Worm (Caenorhabditis elegans) whole organism, late embryonic: ENCODE data around the gene fbxa-59.

Experiments
- F13H6.1 ChIP-seq: sonication (generic microtip); optimal IDR thresholded peaks from 2 replicates; lab custom pipeline; 2016; ENCODE audit warnings: missing genetic modification characterization, missing compliant biosample characterization
- T23F11.4 ChIP-seq: fragments of 200-800 bp; sonication (Bioruptor generic); optimal IDR thresholded peaks from 2 replicates; lab custom pipeline; 2018; ENCODE audit warnings: mild to moderate bottlenecking, missing genetic modification characterization, missing compliant biosample characterization
- ama-1 ChIP-seq: fragments of 150-350 bp; optimal IDR thresholded peaks from 2 replicates; lab custom pipeline; 2014
- ceh-14 ChIP-seq: sonication (generic microtip); optimal IDR thresholded peaks from 2 replicates; lab custom pipeline; 2016; ENCODE audit warnings: missing genotype, missing genetic modification characterization, missing compliant biosample characterization
- ceh-19 ChIP-seq: fragments of 200-800 bp; sonication (Bioruptor generic); optimal IDR thresholded peaks from 2 replicates; lab custom pipeline; 2018; ENCODE audit warnings: mild to moderate bottlenecking, missing genetic modification characterization, missing compliant biosample characterization
- ceh-30 ChIP-seq: fragments of 150-350 bp; optimal IDR thresholded peaks from 2 replicates; lab custom pipeline; 2014; ENCODE audit warnings: missing biosample characterization, missing genetic modification characterization
- ceh-31 ChIP-seq: sonication (generic microtip); optimal IDR thresholded peaks from 2 replicates; lab custom pipeline; 2016; ENCODE audit warnings: missing genetic modification characterization, missing compliant biosample characterization
- ceh-34 ChIP-seq: sonication (generic microtip); optimal IDR thresholded peaks from 2 replicates; lab custom pipeline; 2016; ENCODE audit warnings: mild to moderate bottlenecking, missing genetic modification characterization, missing compliant biosample characterization
- ceh-45 ChIP-seq: fragments of 200-800 bp; sonication (Bioruptor generic); IDR thresholded peaks from 2 replicates; pipeline ENCODE4 v1.3.6; 2022; ENCODE audit warnings: missing genetic modification reagents, missing genetic modification characterization, missing compliant biosample characterization
- ceh-48 ChIP-seq: sonication (generic microtip); optimal IDR thresholded peaks from 2 replicates; lab custom pipeline; 2016; ENCODE audit warnings: missing genetic modification characterization, inconsistent platforms, missing compliant biosample characterization
- ceh-6 ChIP-seq: fragments of 200-800 bp; sonication (Bioruptor generic); optimal IDR thresholded peaks from 2 replicates; lab custom pipeline; 2018; ENCODE audit warnings: mild to moderate bottlenecking, missing genetic modification characterization, missing compliant biosample characterization
- che-1 ChIP-seq: sonication (generic microtip); optimal IDR thresholded peaks from 2 replicates; lab custom pipeline; 2016; ENCODE audit warnings: mild to moderate bottlenecking, missing genetic modification characterization, missing compliant biosample characterization
- dve-1 ChIP-seq: sonication (generic microtip); optimal IDR thresholded peaks from 2 replicates; lab custom pipeline; 2017; ENCODE audit warnings: antibody characterized with exemption, mild to moderate bottlenecking, missing genetic modification characterization, missing compliant biosample characterization
- ets-4 ChIP-seq: sonication (generic microtip); optimal IDR thresholded peaks from 2 replicates; lab custom pipeline; 2016; ENCODE audit warnings: missing genetic modification characterization, missing compliant biosample characterization
- fkh-10 ChIP-seq: fragments of 150-350 bp; optimal IDR thresholded peaks from 2 replicates; lab custom pipeline; 2014; ENCODE audit warnings: missing biosample characterization, missing genetic modification reagents, missing genetic modification characterization
- gmeb-2 ChIP-seq: sonication (generic microtip); optimal IDR thresholded peaks from 2 replicates; lab custom pipeline; 2016; ENCODE audit warnings: missing genetic modification characterization, inconsistent platforms, missing compliant biosample characterization
- hlh-13 ChIP-seq: fragments of 200-800 bp; sonication (Bioruptor generic); optimal IDR thresholded peaks from 2 replicates; lab custom pipeline; 2018; ENCODE audit warnings: mild to moderate bottlenecking, missing genetic modification characterization, missing compliant biosample characterization
- hlh-15 ChIP-seq: sonication (generic microtip); optimal IDR thresholded peaks from 2 replicates; lab custom pipeline; 2016; ENCODE audit warnings: missing genetic modification characterization, missing compliant biosample characterization
- hlh-30 ChIP-seq: sonication (generic microtip); optimal IDR thresholded peaks from 2 replicates; lab custom pipeline; 2017; ENCODE audit warnings: antibody characterized with exemption, missing genetic modification characterization, missing compliant biosample characterization; ENCODE audit not compliant: insufficient read depth
- hlh-6 ChIP-seq: sonication (generic microtip); optimal IDR thresholded peaks from 2 replicates; lab custom pipeline; 2016; ENCODE audit warnings: missing genotype, missing genetic modification characterization, missing compliant biosample characterization
- hlh-8 ChIP-seq: sonication (generic microtip); optimal IDR thresholded peaks from 2 replicates; lab custom pipeline; 2016; ENCODE audit warnings: missing genotype, missing genetic modification characterization, missing compliant biosample characterization
- lim-6 ChIP-seq: sonication (generic microtip); optimal IDR thresholded peaks from 2 replicates; lab custom pipeline; 2016; ENCODE audit warnings: missing genetic modification characterization, missing compliant biosample characterization
- lin-11 ChIP-seq: fragments of 200-800 bp; sonication (Bioruptor generic); optimal IDR thresholded peaks from 2 replicates; lab custom pipeline; 2018; ENCODE audit warnings: mild to moderate bottlenecking, missing genetic modification characterization, missing compliant biosample characterization
- madf-2 ChIP-seq: sonication (generic microtip); optimal IDR thresholded peaks from 2 replicates; lab custom pipeline; 2017; ENCODE audit warnings: missing genetic modification characterization, missing compliant biosample characterization
- mec-3 ChIP-seq: sonication (generic microtip); optimal IDR thresholded peaks from 2 replicates; lab custom pipeline; 2016; ENCODE audit warnings: borderline replicate concordance, missing genetic modification characterization, missing compliant biosample characterization
- nfya-1 ChIP-seq: sonication (generic microtip); optimal IDR thresholded peaks from 2 replicates; lab custom pipeline; 2017; ENCODE audit warnings: missing genetic modification characterization, mild to moderate bottlenecking, missing compliant biosample characterization, antibody characterized with exemption, moderate library complexity
- nhr-11 ChIP-seq: fragments of 150-350 bp; optimal IDR thresholded peaks from 2 replicates; lab custom pipeline; 2014; ENCODE audit warnings: missing biosample characterization, missing genetic modification characterization
- nhr-232 ChIP-seq: sonication (generic microtip); optimal IDR thresholded peaks from 2 replicates; lab custom pipeline; 2016; ENCODE audit warnings: missing genetic modification characterization, missing compliant biosample characterization
- npax-4 ChIP-seq: sonication (generic microtip); optimal IDR thresholded peaks from 2 replicates; lab custom pipeline; 2016; ENCODE audit warnings: missing genetic modification characterization, missing compliant biosample characterization
- odd-2 ChIP-seq: sonication (generic microtip); optimal IDR thresholded peaks from 2 replicates; lab custom pipeline; 2017; ENCODE audit warnings: antibody characterized with exemption, mild to moderate bottlenecking, missing genetic modification characterization, missing compliant biosample characterization
- pax-1 ChIP-seq: fragments of 150-350 bp; optimal IDR thresholded peaks from 2 replicates; lab custom pipeline; 2014; ENCODE audit warnings: missing biosample characterization, missing genetic modification characterization
- pha-2 ChIP-seq: sonication (generic microtip); optimal IDR thresholded peaks from 2 replicates; lab custom pipeline; 2017; ENCODE audit warnings: mild to moderate bottlenecking, missing genetic modification characterization, missing compliant biosample characterization
- pqm-1 ChIP-seq: sonication (generic microtip); optimal IDR thresholded peaks from 2 replicates; lab custom pipeline; 2016; ENCODE audit warnings: missing genetic modification characterization, missing compliant biosample characterization
- sdc-2 ChIP-seq: sonication (generic microtip); optimal IDR thresholded peaks from 2 replicates; lab custom pipeline; 2016; ENCODE audit warnings: missing genotype, missing genetic modification characterization, missing compliant biosample characterization
- sox-2 ChIP-seq: fragments of 200-800 bp; sonication (Bioruptor generic); IDR thresholded peaks from 2 replicates; pipeline ENCODE4 v1.3.6; 2022; ENCODE audit warnings: missing genetic modification reagents, missing genetic modification characterization, missing compliant biosample characterization
- syd-9 ChIP-seq: sonication (generic microtip); optimal IDR thresholded peaks from 2 replicates; lab custom pipeline; 2016; ENCODE audit warnings: mild to moderate bottlenecking, missing genetic modification characterization, moderate library complexity, missing compliant biosample characterization
- tbx-7 ChIP-seq: sonication (generic microtip); optimal IDR thresholded peaks from 2 replicates; lab custom pipeline; 2016; ENCODE audit warnings: missing genotype, missing genetic modification characterization, missing compliant biosample characterization
- unc-42 ChIP-seq: sonication (generic microtip); optimal IDR thresholded peaks from 2 replicates; lab custom pipeline; 2016; ENCODE audit warnings: missing genotype, missing genetic modification characterization, missing compliant biosample characterization
- unc-55 ChIP-seq: sonication (generic microtip); optimal IDR thresholded peaks from 2 replicates; lab custom pipeline; 2017; ENCODE audit warnings: missing biosample characterization, missing genetic modification reagents, missing genetic modification characterization
- unc-86 ChIP-seq: sonication (generic microtip); optimal IDR thresholded peaks from 2 replicates; lab custom pipeline; 2016; ENCODE audit warnings: missing genetic modification characterization, missing compliant biosample characterization
- ztf-16 ChIP-seq: sonication (generic microtip); optimal IDR thresholded peaks from 2 replicates; lab custom pipeline; 2017; ENCODE audit warnings: missing genetic modification characterization, missing compliant biosample characterization

The fbxa-59 gene

ce11 chrIII:907990-908389 lies 35.3 kb downstream of the fbxa-59 start:
- TF ChIP-seq nfya-1 (tag; lab: Kevin White, UChicago) (peak; percentile 30), nhr-11 (tag; lab: Kevin White, UChicago) (no peak), ceh-14 (tag; lab: Kevin White, UChicago) (no peak), pha-2 (tag; lab: Kevin White, UChicago) (no peak), hlh-15 (tag; lab: Kevin White, UChicago) (no peak), pax-1 (tag; lab: Kevin White, UChicago) (no peak)

- TF ChIP-seq tbx-7 (no peak), che-1 (tag; lab: Kevin White, UChicago) (no peak), sox-2 (GFP tag; lab: Robert Waterston, UW) (no peak), unc-86 (tag; lab: Kevin White, UChicago) (no peak), ceh-19 (GFP tag; lab: Kevin White, UChicago) (no peak), madf-2 (tag; lab: Kevin White, UChicago) (no peak), ceh-14 (tag; lab: Kevin White, UChicago) (no peak), nfya-1 (tag; lab: Kevin White, UChicago) (no peak), sdc-2 (tag; lab: Kevin White, UChicago) (no peak), pax-1 (tag; lab: Kevin White, UChicago) (no peak), ceh-48 (no peak)
Observed at ce11 chrIII:907311-907710, 36.0 kb downstream of the fbxa-59 start, which contains the start of gene F23H11.4. F23H11.4 (minus strand) TSS chrIII:907539.

- TF ChIP-seq ceh-45 (GFP tag; lab: Robert Waterston, UW) (no peak), fkh-10 (GFP tag; lab: Kevin White, UChicago) (no peak), ets-4 (tag; lab: Kevin White, UChicago) (no peak), ama-1 (lab: Kevin White, UChicago) (no peak), gmeb-2 (tag; lab: Kevin White, UChicago) (no peak), mec-3 (tag; lab: Kevin White, UChicago) (no peak), npax-4 (tag; lab: Kevin White, UChicago) (no peak), ceh-30 (no peak), hlh-15 (tag; lab: Kevin White, UChicago) (no peak), T23F11.4 (no peak), pqm-1 (tag; lab: Kevin White, UChicago) (no peak), hlh-13 (GFP tag; lab: Kevin White, UChicago) (no peak), ceh-31 (tag; lab: Kevin White, UChicago) (no peak), nhr-232 (no peak)
Observed at ce11 chrIII:901600-902250, 41.6 kb downstream of the fbxa-59 start.

- TF ChIP-seq sox-2 (GFP tag; lab: Robert Waterston, UW), result no peak
- no peak for TF ChIP-seq ztf-16
- TF ChIP-seq ets-4 (tag; lab: Kevin White, UChicago), result no peak
- TF ChIP-seq ceh-34, result no peak
- no peak for TF ChIP-seq pha-2 (tag; lab: Kevin White, UChicago)
- TF ChIP-seq hlh-8, result no peak
- no peak for TF ChIP-seq dve-1 (tag; lab: Kevin White, UChicago)
- no peak for TF ChIP-seq syd-9 (tag; lab: Kevin White, UChicago)
Observed at ce11 chrIII:901148-901547, 42.1 kb downstream of the fbxa-59 start, which contains the start of gene sucl-2. sucl-2 (minus strand) TSS chrIII:901412.

- no peak for TF ChIP-seq ceh-6 (GFP tag; lab: Kevin White, UChicago)
- TF ChIP-seq ceh-48, result no peak
- TF ChIP-seq npax-4 (tag; lab: Kevin White, UChicago), result no peak
- TF ChIP-seq unc-42 (tag; lab: Kevin White, UChicago), result no peak
- TF ChIP-seq odd-2 (tag; lab: Kevin White, UChicago), result no peak
- no peak for TF ChIP-seq hlh-30 (tag; lab: Kevin White, UChicago)
- no peak for TF ChIP-seq unc-55
- no peak for TF ChIP-seq ceh-14 (tag; lab: Kevin White, UChicago)
- TF ChIP-seq hlh-6 (tag; lab: Kevin White, UChicago), result no peak
- TF ChIP-seq nfya-1 (tag; lab: Kevin White, UChicago), result no peak
- TF ChIP-seq ama-1 (lab: Kevin White, UChicago), result no peak
- no peak for TF ChIP-seq F13H6.1 (tag; lab: Kevin White, UChicago)
- TF ChIP-seq lin-11 (tag; lab: Kevin White, UChicago), result no peak
- no peak for TF ChIP-seq fkh-10 (GFP tag; lab: Kevin White, UChicago)
- no peak for TF ChIP-seq lim-6 (tag; lab: Kevin White, UChicago)
- TF ChIP-seq sox-2 (GFP tag; lab: Robert Waterston, UW), result no peak
Observed at ce11 chrIII:900134-900533, 43.1 kb downstream of the fbxa-59 start.
